Worm (Caenorhabditis elegans): ENCODE data around the gene hmit-1.3.

- TF ChIP-seq unc-62 (GFP tag; optimal IDR thresholded peaks at IDR 0.05) = no peak
- no peak for TF ChIP-seq dpl-1 (GFP tag; optimal IDR thresholded peaks at IDR 0.05)
- TF ChIP-seq snpc-4 (GFP tag; optimal IDR thresholded peaks at IDR 0.05) = no peak
- no peak for TF ChIP-seq snpc-4 (tag; optimal IDR thresholded peaks at IDR 0.05)
- no peak for TF ChIP-seq zfh-2 (GFP tag; conservative IDR thresholded peaks at IDR 0.05)
- TF ChIP-seq madf-10 (tag; optimal IDR thresholded peaks at IDR 0.05) = no peak
- TF ChIP-seq F49E8.2 (tag; optimal IDR thresholded peaks at IDR 0.05; ENCODE audit: insufficient read depth) = no peak
- no peak for TF ChIP-seq K11D2.4 (GFP tag; IDR thresholded peaks at IDR 0.05)
- no peak for TF ChIP-seq ztf-22 (GFP tag; optimal IDR thresholded peaks at IDR 0.05)
- TF ChIP-seq ztf-3 (GFP tag; optimal IDR thresholded peaks at IDR 0.05) = no peak
- no peak for TF ChIP-seq lsy-27 (tag; optimal IDR thresholded peaks at IDR 0.05; ENCODE audit: borderline replicate concordance, insufficient read depth)
- no peak for TF ChIP-seq ceh-58 (GFP tag; IDR thresholded peaks at IDR 0.05)
- no peak for TF ChIP-seq him-1 (tag; optimal IDR thresholded peaks at IDR 0.05)
- no peak for TF ChIP-seq madf-6 (GFP tag; IDR thresholded peaks at IDR 0.05)
Measured at ce11 chrIII:3528342-3528741, 8.9 kb upstream of the hmit-1.3 start, which contains the start of gene rpl-37.
